Worm (Caenorhabditis elegans) whole organism, early embryonic: ENCODE results near the gene Y62E10A.13.

Experiments
- B0310.2 ChIP-seq: sonication (generic microtip); optimal IDR thresholded peaks from 2 replicates; lab custom pipeline; 2016; ENCODE audit warnings: mild to moderate bottlenecking, missing genetic modification characterization, missing compliant biosample characterization
- F13C5.2 ChIP-seq: sonication (generic microtip); optimal IDR thresholded peaks from 2 replicates; lab custom pipeline; 2017; ENCODE audit warnings: mild to moderate bottlenecking, missing genetic modification characterization, inconsistent platforms, missing compliant biosample characterization
- aly-1 ChIP-seq: sonication (generic microtip); optimal IDR thresholded peaks from 2 replicates; lab custom pipeline; 2016; ENCODE audit warnings: missing genetic modification characterization, missing compliant biosample characterization
- ama-1 ChIP-seq: fragments of 150-350 bp; optimal IDR thresholded peaks from 2 replicates; lab custom pipeline; 2014
- ceh-36 ChIP-seq: sonication (generic microtip); optimal IDR thresholded peaks from 2 replicates; lab custom pipeline; 2016; ENCODE audit warnings: missing genetic modification characterization, inconsistent platforms, missing compliant biosample characterization
- ets-7 ChIP-seq: sonication (generic microtip); optimal IDR thresholded peaks from 2 replicates; lab custom pipeline; 2016; ENCODE audit warnings: missing genotype, missing genetic modification characterization, missing compliant biosample characterization
- hmbx-1 ChIP-seq: sonication (generic microtip); optimal IDR thresholded peaks from 2 replicates; lab custom pipeline; 2016; ENCODE audit warnings: mild to moderate bottlenecking, missing genetic modification characterization, missing compliant biosample characterization
- hnd-1 ChIP-seq: sonication (generic microtip); optimal IDR thresholded peaks from 2 replicates; lab custom pipeline; 2016; ENCODE audit warnings: missing genetic modification characterization, missing compliant biosample characterization
- pes-1 ChIP-seq: fragments of 200-800 bp; sonication (Bioruptor generic); IDR thresholded peaks from 2 replicates; pipeline ENCODE4 v1.3.6; 2022; ENCODE audit warnings: missing genetic modification reagents, missing genetic modification characterization, missing compliant biosample characterization
- scrt-1 ChIP-seq: fragments of 200-800 bp; sonication (Bioruptor generic); IDR thresholded peaks from 2 replicates; pipeline ENCODE4 v1.3.6; 2022; ENCODE audit warnings: missing genetic modification characterization, missing compliant biosample characterization
- tra-4 ChIP-seq: sonication (generic microtip); optimal IDR thresholded peaks from 2 replicates; lab custom pipeline; 2017; ENCODE audit warnings: missing genetic modification characterization, missing compliant biosample characterization

DNA sequence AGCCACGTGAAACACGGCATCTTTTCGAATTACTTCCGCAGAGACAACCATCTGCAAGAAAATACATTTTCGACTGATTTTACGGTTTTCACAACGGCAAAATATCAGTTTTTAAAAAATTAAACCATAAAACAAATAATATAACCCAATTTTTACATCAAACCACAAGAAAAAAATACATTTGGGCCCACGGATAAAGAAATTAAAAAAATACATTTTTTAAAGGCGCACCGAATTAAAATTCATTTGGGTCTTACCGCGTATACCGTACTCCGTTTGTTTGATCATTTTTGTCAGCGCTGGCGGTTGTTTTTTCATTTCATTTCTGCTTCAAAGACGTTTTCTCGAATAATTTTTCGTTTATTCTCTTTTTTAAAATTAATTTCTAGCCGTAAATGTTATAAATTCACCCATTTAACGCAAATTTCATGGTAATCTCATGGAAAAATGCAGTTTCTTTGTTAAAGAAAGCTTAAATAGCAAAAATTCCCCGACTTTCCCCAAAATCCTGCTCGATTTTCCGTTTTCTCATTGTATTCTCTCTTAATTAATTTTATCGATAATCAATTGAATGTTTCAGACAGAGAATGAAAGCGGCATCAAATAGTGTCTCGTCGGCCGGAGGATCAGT lies 45.6 kb downstream of the Y62E10A.13 start, which contains the start of the genes rec-8 and mex-5:
- no peak for TF ChIP-seq hmbx-1
- TF ChIP-seq aly-1 (tag; lab: Kevin White, UChicago): no peak
- no peak for TF ChIP-seq ets-7 (tag; lab: Kevin White, UChicago)
- TF ChIP-seq F13C5.2 (tag; lab: Kevin White, UChicago): no peak
- no peak for TF ChIP-seq hnd-1 (tag; lab: Kevin White, UChicago)
- TF ChIP-seq ama-1: no peak
- TF ChIP-seq scrt-1 (GFP tag; lab: Robert Waterston, UW): no peak
- TF ChIP-seq pes-1: no peak
- no peak for TF ChIP-seq tra-4 (tag; lab: Kevin White, UChicago)
- no peak for TF ChIP-seq B0310.2 (tag; lab: Kevin White, UChicago)
- TF ChIP-seq ceh-36 (tag; lab: Kevin White, UChicago): no peak
